Fruit fly (Drosophila melanogaster): Measurements from ENCODE around the gene RanBP3.
A peak's percentile ranks its signal among the peaks of the same experiment; 100 is the strongest.

Gene RanBP3

dm6 chr3R:23726740-23727139 is 25.9 kb downstream of the RanBP3 start (continued):
- TF ChIP-seq CG11696 (GFP tag; IDR thresholded peaks at IDR 0.05): peak; percentile 59
- no peak for TF ChIP-seq usp (GFP tag; optimal IDR thresholded peaks at IDR 0.05)
- TF ChIP-seq al (GFP tag; IDR thresholded peaks at IDR 0.05): peak; percentile 87
- TF ChIP-seq Bgb (GFP tag; IDR thresholded peaks at IDR 0.05; ENCODE audit: partially characterized antibody): no peak
- TF ChIP-seq ken (GFP tag; IDR thresholded peaks at IDR 0.05): peak; percentile 64; the same call in 1 of the 3 replicates
- TF ChIP-seq CG11695 (GFP tag; IDR thresholded peaks at IDR 0.05): peak; percentile 86
- TF ChIP-seq Dref (GFP tag; IDR thresholded peaks at IDR 0.05): no peak
- peak; percentile 87 for TF ChIP-seq CG13894 (tag; optimal IDR thresholded peaks at IDR 0.05)
- TF ChIP-seq caup (GFP tag; optimal IDR thresholded peaks at IDR 0.05; ENCODE audit: severe bottlenecking): peak; percentile 84
- TF ChIP-seq CG2889 (GFP tag; IDR thresholded peaks at IDR 0.05): peak; percentile 78; the same call in 1 of the 3 replicates
- no peak for TF ChIP-seq CG4328 (GFP tag; optimal IDR thresholded peaks at IDR 0.05)
- TF ChIP-seq Dbx (GFP tag; IDR thresholded peaks at IDR 0.05): peak; percentile 92
- TF ChIP-seq otp (GFP tag; IDR thresholded peaks at IDR 0.05): peak; percentile 79; the same call in 2 of the 3 replicates
- TF ChIP-seq pan (optimal IDR thresholded peaks at IDR 0.05): no peak
- peak in 1 of 2 experiments; percentile 88 for TF ChIP-seq pan (GFP tag; optimal IDR thresholded peaks at IDR 0.05 in 1 of 2, IDR thresholded peaks at IDR 0.05 in 1 of 2)
- TF ChIP-seq CG18262 (tag; optimal IDR thresholded peaks at IDR 0.05): peak; percentile 65
- TF ChIP-seq peb (GFP tag; IDR thresholded peaks at IDR 0.05): no peak
- TF ChIP-seq CG7271 (tag; optimal IDR thresholded peaks at IDR 0.05): no peak
- TF ChIP-seq bowl (GFP tag; IDR thresholded peaks at IDR 0.05): 0 out of 2 replicates have a peak, but pooled peaks have one; percentile 35
- TF ChIP-seq TFAM (GFP tag; optimal IDR thresholded peaks at IDR 0.05): no peak
- TF ChIP-seq Atf-2 (GFP tag; optimal IDR thresholded peaks at IDR 0.05): peak; percentile 29
- peak; percentile 75 for TF ChIP-seq Xrp1 (GFP tag; IDR thresholded peaks at IDR 0.05)
- TF ChIP-seq zfh1 (GFP tag; IDR thresholded peaks at IDR 0.05): peak; percentile 73; the same call in 1 of the 3 replicates
- peak; percentile 42 for TF ChIP-seq NK7.1 (GFP tag; optimal IDR thresholded peaks at IDR 0.05)
- TF ChIP-seq dysf (GFP tag; IDR thresholded peaks at IDR 0.05): peak; percentile 87
- no peak for TF ChIP-seq aop (GFP tag; IDR thresholded peaks at IDR 0.05)
- peak; percentile 64 for TF ChIP-seq ems (GFP tag; optimal IDR thresholded peaks at IDR 0.05)
- TF ChIP-seq CG3163 (GFP tag; optimal IDR thresholded peaks at IDR 0.05): peak; percentile 40
- TF ChIP-seq Tbp (GFP tag; optimal IDR thresholded peaks at IDR 0.05): no peak
- peak; percentile 71 for TF ChIP-seq NFAT (GFP tag; IDR thresholded peaks at IDR 0.05)
- TF ChIP-seq tll (GFP tag; optimal IDR thresholded peaks at IDR 0.05): no peak
- TF ChIP-seq NfI (GFP tag; optimal IDR thresholded peaks at IDR 0.05): peak; percentile 65
- TF ChIP-seq CG3281 (GFP tag; optimal IDR thresholded peaks at IDR 0.05): peak; percentile 93
- TF ChIP-seq Pdp1 (GFP tag; optimal IDR thresholded peaks at IDR 0.05): peak; percentile 67 to 74
- 0 out of 3 replicates have a peak, but pooled peaks have one; percentile 18 for TF ChIP-seq CG11093 (GFP tag; IDR thresholded peaks at IDR 0.05)
- TF ChIP-seq vnd (GFP tag; IDR thresholded peaks at IDR 0.05; ENCODE audit: partially characterized antibody): no peak
- no peak for TF ChIP-seq CG15479 (GFP tag; optimal IDR thresholded peaks at IDR 0.05)
- TF ChIP-seq nau (GFP tag; optimal IDR thresholded peaks at IDR 0.05): peak; percentile 60
- TF ChIP-seq Spps (tag; optimal IDR thresholded peaks at IDR 0.05): peak; percentile 23
- TF ChIP-seq ham (GFP tag; IDR thresholded peaks at IDR 0.05): peak; percentile 75; the same call in 1 of the 2 replicates
- peak; percentile 12 for TF ChIP-seq mirr (GFP tag; optimal IDR thresholded peaks at IDR 0.05)
- TF ChIP-seq CG17829 (tag; optimal IDR thresholded peaks at IDR 0.05): peak; percentile 75
- TF ChIP-seq CG12236 (GFP tag; optimal IDR thresholded peaks at IDR 0.05): no peak
- TF ChIP-seq Oaz (GFP tag; IDR thresholded peaks at IDR 0.05): peak; percentile 40; the same call in 1 of the 2 replicates
- TF ChIP-seq CG6791 (GFP tag; IDR thresholded peaks at IDR 0.05; ENCODE audit: partially characterized antibody): no peak
- TF ChIP-seq CG11085 (GFP tag; IDR thresholded peaks at IDR 0.05): peak; percentile 62; the same call in 1 of the 2 replicates
- TF ChIP-seq Dll (GFP tag; IDR thresholded peaks at IDR 0.05; ENCODE audit: partially characterized antibody): no peak
- no peak for TF ChIP-seq grn (GFP tag; optimal IDR thresholded peaks at IDR 0.05)
- peak; percentile 51; the same call in 2 of the 4 replicates for TF ChIP-seq Gug (GFP tag; IDR thresholded peaks at IDR 0.05)
- peak; percentile 53 for TF ChIP-seq CG10321 (GFP tag; IDR thresholded peaks at IDR 0.05)
- peak; percentile 82 for TF ChIP-seq ind (GFP tag; optimal IDR thresholded peaks at IDR 0.05)
